Worm (Caenorhabditis elegans): Measurements from ENCODE around the gene C05C9.3.

Gene C05C9.3

ce11 chrX:11093985-11094593 lies 58.5 kb downstream of the C05C9.3 start (continued):
- TF ChIP-seq hmg-1.1 (GFP tag; IDR thresholded peaks at IDR 0.05) (peak; percentile 100), dmd-8 (GFP tag; IDR thresholded peaks at IDR 0.05) (peak; percentile 90), dmd-6 (GFP tag; IDR thresholded peaks at IDR 0.05) (peak; percentile 99), skn-1 (tag; optimal IDR thresholded peaks at IDR 0.05) (peak; percentile 93), ctbp-1 (GFP tag; IDR thresholded peaks at IDR 0.05) (peak; percentile 99), zag-1 (tag; optimal IDR thresholded peaks at IDR 0.05) (peak; percentile 100), jun-1 (tag; optimal IDR thresholded peaks at IDR 0.05) (peak; percentile 100), dpl-1 (GFP tag; optimal IDR thresholded peaks at IDR 0.05) (peak; percentile 82), duxl-1 (tag; optimal IDR thresholded peaks at IDR 0.05; ENCODE audit: poor library complexity) (peak; percentile 99), nhr-25 (tag; optimal IDR thresholded peaks at IDR 0.05; ENCODE audit: borderline replicate concordance, insufficient read depth) (peak; percentile 98), nhr-111 (GFP tag; optimal IDR thresholded peaks at IDR 0.05) (peak; percentile 74), aly-2 (tag; optimal IDR thresholded peaks at IDR 0.05) (peak; percentile 73), ceh-44 (GFP tag; IDR thresholded peaks at IDR 0.05) (peak; percentile 95), mdt-29 (GFP tag; IDR thresholded peaks at IDR 0.05) (peak; percentile 97), hlh-11 (tag; optimal IDR thresholded peaks at IDR 0.05) (peak; percentile 99), nhr-41 (GFP tag; IDR thresholded peaks at IDR 0.05) (peak; percentile 91), D1046.2 (GFP tag; IDR thresholded peaks at IDR 0.05) (peak; percentile 94), lin-39 (tag; optimal IDR thresholded peaks at IDR 0.05) (peak; percentile 100), Y105C5A.15 (GFP tag; IDR thresholded peaks at IDR 0.05) (peak; percentile 98), zfp-3 (GFP tag; conservative IDR thresholded peaks at IDR 0.05) (peak; percentile 98), vab-7 (GFP tag; IDR thresholded peaks at IDR 0.05) (peak; percentile 99), ZK546.5 (tag; optimal IDR thresholded peaks at IDR 0.05) (peak; percentile 67 to 83), lin-38 (GFP tag; IDR thresholded peaks at IDR 0.05) (peak; percentile 91), lin-29 (GFP tag; IDR thresholded peaks at IDR 0.05) (peak; percentile 99), dve-1 (tag; optimal IDR thresholded peaks at IDR 0.05; ENCODE audit: insufficient read depth) (peak; percentile 100), ztf-11 (tag; optimal IDR thresholded peaks at IDR 0.05) (peak; percentile 100), ces-1 (GFP tag; optimal IDR thresholded peaks at IDR 0.05) (peak; percentile 98), zfp-2 (tag; optimal IDR thresholded peaks at IDR 0.05) (peak; percentile 90), nhr-77 (tag; optimal IDR thresholded peaks at IDR 0.05) (peak; percentile 100), lsy-2 (tag; optimal IDR thresholded peaks at IDR 0.05) (peak; percentile 98), spr-3 (GFP tag; optimal IDR thresholded peaks at IDR 0.05) (peak; percentile 99), nhr-42 (GFP tag; IDR thresholded peaks at IDR 0.05) (peak; percentile 100), ceh-82 (tag; optimal IDR thresholded peaks at IDR 0.05) (peak; percentile 90), Y5F2A.4 (GFP tag; optimal IDR thresholded peaks at IDR 0.05) (peak; percentile 98), madf-9 (GFP tag; conservative IDR thresholded peaks at IDR 0.05) (peak; percentile 99), F26F4.8 (GFP tag; conservative IDR thresholded peaks at IDR 0.05) (no peak), lir-3 (tag; optimal IDR thresholded peaks at IDR 0.05) (peak; percentile 94), nhr-10 (tag; optimal IDR thresholded peaks at IDR 0.05) (peak; percentile 100), tra-1 (GFP tag; IDR thresholded peaks at IDR 0.05) (peak; percentile 98), daf-16 (GFP tag; optimal IDR thresholded peaks at IDR 0.05) (peak; percentile 97 to 99), daf-16 (tag; optimal IDR thresholded peaks at IDR 0.05) (peak; percentile 98), saeg-2 (GFP tag; IDR thresholded peaks at IDR 0.05) (peak; percentile 99), daf-19 (GFP tag; conservative IDR thresholded peaks at IDR 0.05) (peak; percentile 99), nhr-48 (tag; optimal IDR thresholded peaks at IDR 0.05) (peak; percentile 98), egl-27 (tag; optimal IDR thresholded peaks at IDR 0.05) (peak; percentile 97), spr-1 (tag; optimal IDR thresholded peaks at IDR 0.05) (peak; percentile 99), ceh-32 (tag; optimal IDR thresholded peaks at IDR 0.05; ENCODE audit: poor library complexity) (peak; percentile 93), F49E8.2 (tag; optimal IDR thresholded peaks at IDR 0.05; ENCODE audit: borderline replicate concordance) (peak; percentile 70), ceh-28 (tag; optimal IDR thresholded peaks at IDR 0.05) (peak; percentile 100), F37D6.2 (tag; optimal IDR thresholded peaks at IDR 0.05) (peak; percentile 100)

Measured in whole organism, L4 larva.